Worm (Caenorhabditis elegans): ENCODE measurements around the gene F37A4.6.

DNA sequence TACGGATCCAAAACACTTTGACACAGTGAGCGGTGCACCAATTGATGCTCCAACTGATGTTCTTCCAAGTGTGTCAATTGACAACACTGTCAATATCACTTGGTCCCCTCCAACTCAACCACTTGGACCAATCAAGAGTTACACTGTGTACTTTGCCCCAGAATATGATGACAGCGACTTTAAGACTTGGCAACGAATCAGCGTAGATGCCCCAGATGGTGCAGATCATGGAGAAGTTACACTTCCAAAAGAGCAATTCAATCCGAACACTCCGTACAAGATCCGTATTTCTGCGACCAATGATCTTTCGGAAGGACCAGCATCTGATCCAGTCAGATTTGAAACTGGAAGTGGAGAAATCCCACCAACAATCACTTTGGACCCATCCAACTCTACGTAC lies 47.0 kb downstream of the F37A4.6 start:
- TF ChIP-seq med-1 (GFP tag; optimal IDR thresholded peaks at IDR 0.05; ENCODE audit: insufficient read depth), result no peak
- no peak for TF ChIP-seq cog-1 (tag; optimal IDR thresholded peaks at IDR 0.05)
- no peak for TF ChIP-seq tab-1 (GFP tag; IDR thresholded peaks at IDR 0.05)
- TF ChIP-seq T22C8.4 (GFP tag; IDR thresholded peaks at IDR 0.05), result no peak
- TF ChIP-seq ref-1 (GFP tag; conservative IDR thresholded peaks at IDR 0.05), result no peak
